Worm (Caenorhabditis elegans): ENCODE measurements around the gene col-89.

Gene col-89

ce11 chrIII:4748109-4748508, at the start of gene col-89:
Gene col-89 (plus strand): TSS chrIII:4748127.
- no peak for TF ChIP-seq ets-5 (GFP tag; IDR thresholded peaks at IDR 0.05)
- no peak for TF ChIP-seq mab-9 (GFP tag; IDR thresholded peaks at IDR 0.05)
- TF ChIP-seq nhr-28 (tag; optimal IDR thresholded peaks at IDR 0.05) = no peak
- TF ChIP-seq dsc-1 (tag; optimal IDR thresholded peaks at IDR 0.05) = no peak
- TF ChIP-seq efl-1 (optimal IDR thresholded peaks at IDR 0.05) = no peak
- peak in 1 of 2 experiments; percentile 66 for TF ChIP-seq efl-1 (GFP tag; optimal IDR thresholded peaks at IDR 0.05 in 1 of 2)
- TF ChIP-seq nhr-77 (tag; optimal IDR thresholded peaks at IDR 0.05) = no peak

ce11 chrIII:4699922-4700321, 48.0 kb upstream of the col-89 start, which contains the start of gene sel-13:
Gene sel-13 (minus strand): TSS chrIII:4700224.
- TF ChIP-seq ceh-90 (tag; optimal IDR thresholded peaks at IDR 0.05) = no peak
- TF ChIP-seq grh-1 (GFP tag; IDR thresholded peaks at IDR 0.05) = no peak
- TF ChIP-seq snu-23 (GFP tag; optimal IDR thresholded peaks at IDR 0.05) = no peak
- TF ChIP-seq nhr-28 (tag; optimal IDR thresholded peaks at IDR 0.05) = no peak
- no peak for TF ChIP-seq irx-1 (tag; optimal IDR thresholded peaks at IDR 0.05)
- TF ChIP-seq ceh-63 (GFP tag; optimal IDR thresholded peaks at IDR 0.05) = no peak
- TF ChIP-seq hpl-2 (GFP tag; optimal IDR thresholded peaks at IDR 0.05) = no peak
- TF ChIP-seq ama-1 (optimal IDR thresholded peaks at IDR 0.05) = no peak
- no peak for TF ChIP-seq snpc-4 (tag; optimal IDR thresholded peaks at IDR 0.05)
- TF ChIP-seq zag-1 (tag; optimal IDR thresholded peaks at IDR 0.05) = no peak
- no peak for TF ChIP-seq lin-35 (GFP tag; optimal IDR thresholded peaks at IDR 0.05)
- TF ChIP-seq efl-3 (GFP tag; optimal IDR thresholded peaks at IDR 0.05) = no peak
- TF ChIP-seq ceh-82 (tag; optimal IDR thresholded peaks at IDR 0.05) = no peak
- TF ChIP-seq egl-27 (tag; optimal IDR thresholded peaks at IDR 0.05) = no peak
- TF ChIP-seq egl-13 (tag; optimal IDR thresholded peaks at IDR 0.05) = no peak
- TF ChIP-seq nhr-85 (tag) = no peak
- no peak for TF ChIP-seq swsn-7 (tag; optimal IDR thresholded peaks at IDR 0.05)
- TF ChIP-seq efl-1 (optimal IDR thresholded peaks at IDR 0.05) = no peak
- no peak for TF ChIP-seq efl-1 (GFP tag; optimal IDR thresholded peaks at IDR 0.05 in 1 of 2)
- no peak for TF ChIP-seq jun-1 (tag; optimal IDR thresholded peaks at IDR 0.05)
- TF ChIP-seq lin-13 (GFP tag; optimal IDR thresholded peaks at IDR 0.05) = no peak

ce11 chrIII:4703932-4704454, 43.9 kb upstream of the col-89 start, which contains the start of the genes clp-2 and mrpl-16:
Gene clp-2 (minus strand): TSS chrIII:4704025.
Gene mrpl-16 (plus strand): TSS chrIII:4704404.
- TF ChIP-seq dsc-1 (tag; optimal IDR thresholded peaks at IDR 0.05) (no peak), nhr-47 (tag; optimal IDR thresholded peaks at IDR 0.05) (peak; percentile 5), irx-1 (tag; optimal IDR thresholded peaks at IDR 0.05) (peak; percentile 4), swsn-7 (tag; optimal IDR thresholded peaks at IDR 0.05) (peak; percentile 24), lin-35 (GFP tag; optimal IDR thresholded peaks at IDR 0.05) (peak; percentile 39 to 62), unc-98 (GFP tag; IDR thresholded peaks at IDR 0.05) (no peak), rnt-1 (tag; optimal IDR thresholded peaks at IDR 0.05) (peak; percentile 34), snu-23 (GFP tag; optimal IDR thresholded peaks at IDR 0.05) (peak; percentile 38), nhr-12 (tag; optimal IDR thresholded peaks at IDR 0.05) (no peak), lin-39 (tag; optimal IDR thresholded peaks at IDR 0.05) (no peak), nhr-71 (tag; optimal IDR thresholded peaks at IDR 0.05) (peak; percentile 34), ceh-82 (tag; optimal IDR thresholded peaks at IDR 0.05) (peak in 1 of 3 experiments; percentile 21), mep-1 (tag; optimal IDR thresholded peaks at IDR 0.05) (peak; percentile 24), F16B12.6 (tag; optimal IDR thresholded peaks at IDR 0.05) (peak; percentile 1), efl-1 (optimal IDR thresholded peaks at IDR 0.05) (peak; percentile 42 to 58), efl-1 (GFP tag; optimal IDR thresholded peaks at IDR 0.05 in 1 of 2) (peak; percentile 59 to 93), lsy-2 (tag; optimal IDR thresholded peaks at IDR 0.05) (peak; percentile 54 to 74), C16A3.4 (tag; optimal IDR thresholded peaks at IDR 0.05) (peak; percentile 10), dpl-1 (GFP tag; optimal IDR thresholded peaks at IDR 0.05) (peak; percentile 21 to 68 (median 46))

- TF ChIP-seq nhr-84 (tag; optimal IDR thresholded peaks at IDR 0.05) (no peak), elt-3 (tag; optimal IDR thresholded peaks at IDR 0.05) (no peak), nhr-237 (tag; optimal IDR thresholded peaks at IDR 0.05) (no peak), Y116A8C.19 (tag; optimal IDR thresholded peaks at IDR 0.05; ENCODE audit: borderline replicate concordance) (no peak), lin-39 (tag; optimal IDR thresholded peaks at IDR 0.05) (no peak), tlp-1 (tag; optimal IDR thresholded peaks at IDR 0.05) (no peak), nhr-28 (tag; optimal IDR thresholded peaks at IDR 0.05) (no peak), C04F5.9 (tag; optimal IDR thresholded peaks at IDR 0.05) (no peak)
These were observed 42.7 kb upstream of the col-89 start, which contains the start of gene pgap-2 for ce11 chrIII:4705207-4705606. Gene pgap-2 (plus strand): TSS chrIII:4705507.

Data from whole organism, L1 larva.